Worm (Caenorhabditis elegans): ENCODE results near the gene nspf-3.

- TF ChIP-seq W03F9.2 (tag; optimal IDR thresholded peaks at IDR 0.05), result no peak
- TF ChIP-seq dao-5 (tag; optimal IDR thresholded peaks at IDR 0.05), result no peak
- TF ChIP-seq him-1 (tag; optimal IDR thresholded peaks at IDR 0.05), result no peak
Measured at ce11 chrII:2649539-2649938, 40.4 kb downstream of the nspf-3 start, which contains the start of the genes F22E5.13 and F22E5.6.

Data from whole organism, L4/young adult.